1 fruit fly cellular context compared by ENCODE assay signal in genomic region chr3R:10884031-10884677, dm6.
TF ChIP-seq lines count a peak whose summit lies in the region.

No protein-coding gene starts in this region.

TF ChIP-seq in whole organism, embryonic, 481 proteins besides CTCF, POLR2A, EP300 and RAD21 (continued from another document and continues in another):
- no peak for TF ChIP-seq CG16813 (GFP tag; IDR thresholded peaks at IDR 0.05; lab: Robert Waterston, UW; ENCODE audit: partially characterized antibody)
- peak; percentile 69 for TF ChIP-seq CG9817 (tag; optimal IDR thresholded peaks at IDR 0.05; lab: Kevin White, UChicago)
- peak; percentile 61 for TF ChIP-seq peb (GFP tag; IDR thresholded peaks at IDR 0.05; lab: Robert Waterston, UW)
- TF ChIP-seq chif (GFP tag; optimal IDR thresholded peaks at IDR 0.05; lab: Kevin White, UChicago) = no peak
- peak; percentile 46 for TF ChIP-seq ATbp (GFP tag; optimal IDR thresholded peaks at IDR 0.05; lab: Kevin White, UChicago)
- peak; percentile 60 for TF ChIP-seq CG12104 (GFP tag; optimal IDR thresholded peaks at IDR 0.05; lab: Kevin White, UChicago)
- no peak for TF ChIP-seq Mad (GFP tag; optimal IDR thresholded peaks at IDR 0.05; lab: Kevin White, UChicago)
- no peak for TF ChIP-seq p53 (GFP tag; optimal IDR thresholded peaks at IDR 0.05; lab: Kevin White, UChicago)
- no peak for TF ChIP-seq lov (optimal IDR thresholded peaks at IDR 0.05; lab: Kevin White, UChicago)
- peak; percentile 72; the same call in 2 of the 3 replicates for TF ChIP-seq lov (GFP tag; IDR thresholded peaks at IDR 0.05; lab: Robert Waterston, UW)
- TF ChIP-seq B-H1 (GFP tag; IDR thresholded peaks at IDR 0.05; lab: Robert Waterston, UW) = peak; percentile 78
- peak; percentile 46 for TF ChIP-seq Doc2 (GFP tag; IDR thresholded peaks at IDR 0.05; lab: Robert Waterston, UW)
- no peak for TF ChIP-seq bigmax (GFP tag; optimal IDR thresholded peaks at IDR 0.05; lab: Kevin White, UChicago)
- peak; percentile 70 for TF ChIP-seq CG3847 (GFP tag; IDR thresholded peaks at IDR 0.05; lab: Robert Waterston, UW)
- TF ChIP-seq CG4854 (GFP tag; optimal IDR thresholded peaks at IDR 0.05; lab: Kevin White, UChicago) = peak; percentile 31
- TF ChIP-seq CG13894 (tag; optimal IDR thresholded peaks at IDR 0.05; lab: Kevin White, UChicago) = peak; percentile 74
- no peak for TF ChIP-seq nerfin-2 (GFP tag; IDR thresholded peaks at IDR 0.05; lab: Robert Waterston, UW; ENCODE audit: partially characterized antibody)
- no peak for TF ChIP-seq yki (optimal IDR thresholded peaks at IDR 0.05; lab: Kevin White, UChicago)
- no peak for TF ChIP-seq eve (GFP tag; optimal IDR thresholded peaks at IDR 0.05; lab: Kevin White, UChicago)
- TF ChIP-seq btn (GFP tag; optimal IDR thresholded peaks at IDR 0.05; lab: Kevin White, UChicago) = no peak
- TF ChIP-seq CG4360 (GFP tag; IDR thresholded peaks at IDR 0.05; lab: Robert Waterston, UW) = no peak
- peak; percentile 54 for TF ChIP-seq nerfin-1 (tag; optimal IDR thresholded peaks at IDR 0.05; lab: Kevin White, UChicago)
- peak; percentile 92 for TF ChIP-seq dmrt99B (tag; optimal IDR thresholded peaks at IDR 0.05; lab: Kevin White, UChicago)
- peak; percentile 86 for TF ChIP-seq CG18599 (GFP tag; optimal IDR thresholded peaks at IDR 0.05; lab: Kevin White, UChicago)
- peak; percentile 65 for TF ChIP-seq CG17385 (GFP tag; optimal IDR thresholded peaks at IDR 0.05; lab: Kevin White, UChicago)
- TF ChIP-seq CG4404 (GFP tag; IDR thresholded peaks at IDR 0.05; lab: Robert Waterston, UW) = peak; percentile 41
- peak; percentile 44; the same call in 1 of the 2 replicates for TF ChIP-seq E2f2 (GFP tag; IDR thresholded peaks at IDR 0.05; lab: Robert Waterston, UW)
- TF ChIP-seq aop (GFP tag; IDR thresholded peaks at IDR 0.05; lab: Robert Waterston, UW) = no peak
- peak; percentile 75 for TF ChIP-seq CG31224 (GFP tag; IDR thresholded peaks at IDR 0.05; lab: Robert Waterston, UW)
- peak; percentile 75 for TF ChIP-seq wdn (GFP tag; IDR thresholded peaks at IDR 0.05; lab: Robert Waterston, UW)
- TF ChIP-seq zfh1 (GFP tag; IDR thresholded peaks at IDR 0.05; lab: Robert Waterston, UW) = peak; percentile 79
- TF ChIP-seq CG7786 (GFP tag; optimal IDR thresholded peaks at IDR 0.05; lab: Kevin White, UChicago) = no peak
- peak; percentile 72 for TF ChIP-seq CG4730 (GFP tag; IDR thresholded peaks at IDR 0.05; lab: Robert Waterston, UW)
- peak; percentile 8 for TF ChIP-seq wek (GFP tag; optimal IDR thresholded peaks at IDR 0.05; lab: Kevin White, UChicago)
- no peak for TF ChIP-seq ERR (GFP tag; optimal IDR thresholded peaks at IDR 0.05; lab: Kevin White, UChicago)
- TF ChIP-seq pan (optimal IDR thresholded peaks at IDR 0.05; lab: Kevin White, UChicago) = no peak
- TF ChIP-seq pan (GFP tag; optimal IDR thresholded peaks at IDR 0.05 in 1 of 2, IDR thresholded peaks at IDR 0.05 in 1 of 2) = peak in 1 of 2 experiments; percentile 84
- TF ChIP-seq CG11560 (tag; IDR thresholded peaks at IDR 0.05; lab: Robert Waterston, UW) = peak; percentile 57; the same call in 2 of the 3 replicates
- TF ChIP-seq CG2678 (tag; optimal IDR thresholded peaks at IDR 0.05; lab: Kevin White, UChicago) = peak; percentile 90
- TF ChIP-seq Poxn (GFP tag; IDR thresholded peaks at IDR 0.05; lab: Robert Waterston, UW) = peak; percentile 51
- TF ChIP-seq kni (GFP tag; optimal IDR thresholded peaks at IDR 0.05; lab: Kevin White, UChicago) = peak; percentile 26
- peak; percentile 67 for TF ChIP-seq Rx (GFP tag; IDR thresholded peaks at IDR 0.05; lab: Robert Waterston, UW)
- TF ChIP-seq gro (GFP tag; optimal IDR thresholded peaks at IDR 0.05; lab: Kevin White, UChicago) = peak; percentile 25
- peak; percentile 79 for TF ChIP-seq CG11247 (GFP tag; IDR thresholded peaks at IDR 0.05; lab: Robert Waterston, UW)
- TF ChIP-seq zen2 (GFP tag; IDR thresholded peaks at IDR 0.05; lab: Robert Waterston, UW; ENCODE audit: partially characterized antibody) = no peak
- TF ChIP-seq CG31441 (GFP tag; IDR thresholded peaks at IDR 0.05; lab: Robert Waterston, UW) = peak; percentile 78
- no peak for TF ChIP-seq Camta (GFP tag; optimal IDR thresholded peaks at IDR 0.05; lab: Kevin White, UChicago)
- TF ChIP-seq emc (GFP tag; optimal IDR thresholded peaks at IDR 0.05; lab: Kevin White, UChicago) = no peak
- TF ChIP-seq CG10321 (GFP tag; IDR thresholded peaks at IDR 0.05; lab: Robert Waterston, UW) = no peak
- no peak for TF ChIP-seq CG7271 (tag; optimal IDR thresholded peaks at IDR 0.05; lab: Kevin White, UChicago)
- no peak for TF ChIP-seq hth (optimal IDR thresholded peaks at IDR 0.05; lab: Kevin White, UChicago)
- peak; percentile 2 for TF ChIP-seq jing (GFP tag; optimal IDR thresholded peaks at IDR 0.05; lab: Kevin White, UChicago)
- no peak for TF ChIP-seq psq (GFP tag; optimal IDR thresholded peaks at IDR 0.05; lab: Kevin White, UChicago)
- TF ChIP-seq CG2116 (GFP tag; optimal IDR thresholded peaks at IDR 0.05; lab: Kevin White, UChicago) = no peak
- peak; percentile 24 for TF ChIP-seq CG3995 (GFP tag; optimal IDR thresholded peaks at IDR 0.05; lab: Kevin White, UChicago)
- peak; percentile 46 for TF ChIP-seq Deaf1 (tag; optimal IDR thresholded peaks at IDR 0.05; lab: Kevin White, UChicago)
- 0 out of 3 replicates have a peak, but pooled peaks have one; percentile 27 for TF ChIP-seq knrl (GFP tag; IDR thresholded peaks at IDR 0.05; lab: Robert Waterston, UW; ENCODE audit: partially characterized antibody)
- TF ChIP-seq CG32767 (GFP tag; IDR thresholded peaks at IDR 0.05; lab: Robert Waterston, UW) = peak; percentile 74
- peak; percentile 69 for TF ChIP-seq CG4424 (GFP tag; optimal IDR thresholded peaks at IDR 0.05; lab: Kevin White, UChicago)
- peak; percentile 98 for TF ChIP-seq D19B (GFP tag; optimal IDR thresholded peaks at IDR 0.05; lab: Kevin White, UChicago)
- TF ChIP-seq scrt (GFP tag; optimal IDR thresholded peaks at IDR 0.05; lab: Kevin White, UChicago) = peak; percentile 53
- TF ChIP-seq NC2α (GFP tag; optimal IDR thresholded peaks at IDR 0.05; lab: Kevin White, UChicago) = no peak
- peak; percentile 72 for TF ChIP-seq CG9215 (GFP tag; IDR thresholded peaks at IDR 0.05; lab: Robert Waterston, UW)
- TF ChIP-seq Hr39 (optimal IDR thresholded peaks at IDR 0.05; lab: Kevin White, UChicago) = no peak
- no peak for TF ChIP-seq sna (GFP tag; IDR thresholded peaks at IDR 0.05; lab: Robert Waterston, UW; ENCODE audit: partially characterized antibody)
- peak; percentile 79; the same call in 2 of the 3 replicates for TF ChIP-seq ken (GFP tag; IDR thresholded peaks at IDR 0.05; lab: Robert Waterston, UW)
- TF ChIP-seq CG15601 (tag; optimal IDR thresholded peaks at IDR 0.05; lab: Kevin White, UChicago) = no peak
- TF ChIP-seq jumu (GFP tag; optimal IDR thresholded peaks at IDR 0.05; lab: Kevin White, UChicago) = no peak
- TF ChIP-seq gem (tag; optimal IDR thresholded peaks at IDR 0.05; lab: Kevin White, UChicago) = peak; percentile 83
- peak; percentile 70 for TF ChIP-seq CG11696 (GFP tag; IDR thresholded peaks at IDR 0.05; lab: Robert Waterston, UW)
- no peak for TF ChIP-seq fru (optimal IDR thresholded peaks at IDR 0.05; lab: Kevin White, UChicago)
- no peak for TF ChIP-seq shn (GFP tag; optimal IDR thresholded peaks at IDR 0.05; lab: Kevin White, UChicago)
- TF ChIP-seq CG6254 (GFP tag; optimal IDR thresholded peaks at IDR 0.05; lab: Kevin White, UChicago) = peak; percentile 44
- TF ChIP-seq pfk (GFP tag; optimal IDR thresholded peaks at IDR 0.05; lab: Kevin White, UChicago) = no peak
- no peak for TF ChIP-seq pho (GFP tag; optimal IDR thresholded peaks at IDR 0.05; lab: Kevin White, UChicago)
- no peak for TF ChIP-seq CG34376 (GFP tag; optimal IDR thresholded peaks at IDR 0.05; lab: Kevin White, UChicago)
- TF ChIP-seq Oli (tag; optimal IDR thresholded peaks at IDR 0.05; lab: Kevin White, UChicago) = peak; percentile 56
- TF ChIP-seq CHES-1-like (GFP tag; optimal IDR thresholded peaks at IDR 0.05; lab: Kevin White, UChicago) = no peak
- peak; percentile 80 for TF ChIP-seq CG14014 (GFP tag; IDR thresholded peaks at IDR 0.05; lab: Robert Waterston, UW)
- TF ChIP-seq CG4617 (GFP tag; optimal IDR thresholded peaks at IDR 0.05; lab: Kevin White, UChicago; ENCODE audit: borderline replicate concordance) = no peak
- no peak for TF ChIP-seq CG17802 (tag; optimal IDR thresholded peaks at IDR 0.05; lab: Kevin White, UChicago)
- peak; percentile 9; the same call in 1 of the 2 replicates for TF ChIP-seq Gsc (GFP tag; IDR thresholded peaks at IDR 0.05; lab: Robert Waterston, UW)
- peak; percentile 82 for TF ChIP-seq D19A (tag; optimal IDR thresholded peaks at IDR 0.05; lab: Kevin White, UChicago)
- TF ChIP-seq klu (GFP tag; IDR thresholded peaks at IDR 0.05; lab: Robert Waterston, UW) = peak; percentile 54
- TF ChIP-seq grn (GFP tag; optimal IDR thresholded peaks at IDR 0.05; lab: Kevin White, UChicago) = no peak
- TF ChIP-seq Taf1 (GFP tag; IDR thresholded peaks at IDR 0.05; lab: Robert Waterston, UW) = peak; percentile 69
- peak; percentile 51 for TF ChIP-seq CG12219 (GFP tag; optimal IDR thresholded peaks at IDR 0.05; lab: Kevin White, UChicago)
- no peak for TF ChIP-seq CG1529 (GFP tag; optimal IDR thresholded peaks at IDR 0.05; lab: Kevin White, UChicago)
- no peak for TF ChIP-seq CG15073 (GFP tag; optimal IDR thresholded peaks at IDR 0.05; lab: Kevin White, UChicago)
- TF ChIP-seq Ada2b (GFP tag; IDR thresholded peaks at IDR 0.05; lab: Robert Waterston, UW) = peak; percentile 75
- no peak for TF ChIP-seq CG10431 (GFP tag; optimal IDR thresholded peaks at IDR 0.05; lab: Kevin White, UChicago)
- TF ChIP-seq Aef1 (GFP tag; IDR thresholded peaks at IDR 0.05; lab: Robert Waterston, UW) = peak; percentile 80
- peak; percentile 74 for TF ChIP-seq CG7372 (GFP tag; IDR thresholded peaks at IDR 0.05; lab: Robert Waterston, UW)
- TF ChIP-seq CG18476 (GFP tag; optimal IDR thresholded peaks at IDR 0.05; lab: Kevin White, UChicago) = peak; percentile 16
- 0 out of 3 replicates have a peak, but pooled peaks have one; percentile 61 for TF ChIP-seq C15 (GFP tag; IDR thresholded peaks at IDR 0.05; lab: Robert Waterston, UW)
- no peak for TF ChIP-seq CG6654 (GFP tag; optimal IDR thresholded peaks at IDR 0.05; lab: Kevin White, UChicago)
- TF ChIP-seq inv (GFP tag; IDR thresholded peaks at IDR 0.05; lab: Robert Waterston, UW; ENCODE audit: partially characterized antibody) = no peak
- no peak for TF ChIP-seq fu2 (GFP tag; optimal IDR thresholded peaks at IDR 0.05; lab: Kevin White, UChicago)
- TF ChIP-seq Scr (GFP tag; IDR thresholded peaks at IDR 0.05; lab: Robert Waterston, UW; ENCODE audit: partially characterized antibody) = no peak
- peak; percentile 82 for TF ChIP-seq Fer1 (GFP tag; optimal IDR thresholded peaks at IDR 0.05; lab: Kevin White, UChicago)
- TF ChIP-seq bab2 (GFP tag; optimal IDR thresholded peaks at IDR 0.05; lab: Kevin White, UChicago) = peak; percentile 19
- TF ChIP-seq ranshi (GFP tag; IDR thresholded peaks at IDR 0.05; lab: Robert Waterston, UW) = peak; percentile 79
- no peak for TF ChIP-seq Lpt (GFP tag; optimal IDR thresholded peaks at IDR 0.05; lab: Kevin White, UChicago)
- TF ChIP-seq B-H2 (GFP tag; optimal IDR thresholded peaks at IDR 0.05; lab: Kevin White, UChicago) = no peak
- TF ChIP-seq HLHmδ (GFP tag; optimal IDR thresholded peaks at IDR 0.05; lab: Kevin White, UChicago) = no peak
- TF ChIP-seq CG12659 (GFP tag; optimal IDR thresholded peaks at IDR 0.05; lab: Kevin White, UChicago) = peak; percentile 65
- no peak for TF ChIP-seq Dfd (GFP tag; optimal IDR thresholded peaks at IDR 0.05; lab: Kevin White, UChicago)
- peak; percentile 77; the same call in 2 of the 3 replicates for TF ChIP-seq Mrtf (GFP tag; IDR thresholded peaks at IDR 0.05; lab: Robert Waterston, UW)
- peak; percentile 40 for TF ChIP-seq ro (GFP tag; IDR thresholded peaks at IDR 0.05; lab: Robert Waterston, UW)
- TF ChIP-seq Atf3 (GFP tag; optimal IDR thresholded peaks at IDR 0.05; lab: Kevin White, UChicago) = no peak
- TF ChIP-seq CG15011 (GFP tag; optimal IDR thresholded peaks at IDR 0.05; lab: Kevin White, UChicago) = peak; percentile 60
- no peak for TF ChIP-seq Sry-δ (GFP tag; optimal IDR thresholded peaks at IDR 0.05; lab: Kevin White, UChicago)
- TF ChIP-seq CG10267 (tag; optimal IDR thresholded peaks at IDR 0.05; lab: Kevin White, UChicago) = peak; percentile 54
- TF ChIP-seq slbo (GFP tag; IDR thresholded peaks at IDR 0.05; lab: Robert Waterston, UW) = peak; percentile 81
- no peak for TF ChIP-seq CG14860 (GFP tag; IDR thresholded peaks at IDR 0.05; lab: Robert Waterston, UW; ENCODE audit: partially characterized antibody)
- TF ChIP-seq zen (tag; optimal IDR thresholded peaks at IDR 0.05; lab: Kevin White, UChicago) = peak; percentile 62
- peak; percentile 66 for TF ChIP-seq CG15514 (GFP tag; optimal IDR thresholded peaks at IDR 0.05; lab: Kevin White, UChicago)
- TF ChIP-seq odd (GFP tag; optimal IDR thresholded peaks at IDR 0.05; lab: Kevin White, UChicago) = peak; percentile 45
- no peak for TF ChIP-seq CG30431 (GFP tag; optimal IDR thresholded peaks at IDR 0.05; lab: Kevin White, UChicago)
- TF ChIP-seq Dref (GFP tag; IDR thresholded peaks at IDR 0.05; lab: Robert Waterston, UW) = peak; percentile 26; the same call in 1 of the 2 replicates
- peak; percentile 80 for TF ChIP-seq CG15269 (tag; optimal IDR thresholded peaks at IDR 0.05; lab: Kevin White, UChicago)
- no peak for TF ChIP-seq trh (GFP tag; optimal IDR thresholded peaks at IDR 0.05; lab: Kevin White, UChicago)
- peak; percentile 58 for TF ChIP-seq CG10209 (GFP tag; optimal IDR thresholded peaks at IDR 0.05; lab: Kevin White, UChicago)
- TF ChIP-seq CG10654 (GFP tag; optimal IDR thresholded peaks at IDR 0.05; lab: Kevin White, UChicago) = peak; percentile 31
- TF ChIP-seq CG12391 (tag; optimal IDR thresholded peaks at IDR 0.05; lab: Kevin White, UChicago) = peak; percentile 60
- no peak for TF ChIP-seq insv (GFP tag; optimal IDR thresholded peaks at IDR 0.05; lab: Kevin White, UChicago)
- no peak for TF ChIP-seq TFAM (GFP tag; optimal IDR thresholded peaks at IDR 0.05; lab: Kevin White, UChicago)
- TF ChIP-seq cad (GFP tag; optimal IDR thresholded peaks at IDR 0.05; lab: Kevin White, UChicago) = no peak
- peak; percentile 49 for TF ChIP-seq Nf-YC (tag; optimal IDR thresholded peaks at IDR 0.05; lab: Kevin White, UChicago)
- TF ChIP-seq CG6683 (GFP tag; optimal IDR thresholded peaks at IDR 0.05; lab: Kevin White, UChicago) = peak; percentile 44
- peak; percentile 76 for TF ChIP-seq Sox100B (GFP tag; optimal IDR thresholded peaks at IDR 0.05; lab: Kevin White, UChicago)
- TF ChIP-seq mam (GFP tag; optimal IDR thresholded peaks at IDR 0.05; lab: Kevin White, UChicago) = peak; percentile 48
- peak in 1 of 2 experiments; percentile 21 for TF ChIP-seq Hr78 (GFP tag; optimal IDR thresholded peaks at IDR 0.05; lab: Kevin White, UChicago)
